Fruit fly (Drosophila melanogaster) whole organism, embryonic: ENCODE measurements around the gene CG9682.

Experiments
- B-H2 ChIP-seq: fragments of 200-800 bp; sonication (Bioruptor generic); optimal IDR thresholded peaks from 2 replicates; lab custom pipeline; 2018; ENCODE audit warnings: missing biosample characterization, mild to moderate bottlenecking, missing genetic modification characterization
- CG10267 ChIP-seq: fragments of 200-800 bp; sonication (Bioruptor generic); optimal IDR thresholded peaks from 2 replicates; lab custom pipeline; 2018; ENCODE audit warnings: missing biosample characterization, mild to moderate bottlenecking, missing genetic modification characterization, moderate library complexity
- CG10462 ChIP-seq: fragments of 200-800 bp; sonication (Bioruptor generic); optimal IDR thresholded peaks from 2 replicates; lab custom pipeline; 2016; ENCODE audit warnings: missing biosample characterization, missing genetic modification characterization
- CG12155 ChIP-seq: fragments of 200-800 bp; sonication (Bioruptor generic); optimal IDR thresholded peaks from 3 replicates; lab custom pipeline; 2016; ENCODE audit warnings: missing biosample characterization, missing genetic modification characterization
- CG12299 ChIP-seq: fragments of 200-800 bp; sonication (Bioruptor generic); optimal IDR thresholded peaks from 2 replicates; lab custom pipeline; 2018; ENCODE audit warnings: missing biosample characterization, mild to moderate bottlenecking, missing genetic modification characterization
- CG12769 ChIP-seq: fragments of 200-800 bp; sonication (Bioruptor generic); optimal IDR thresholded peaks from 2 replicates; lab custom pipeline; 2019; ENCODE audit warnings: missing biosample characterization, mild to moderate bottlenecking, missing genetic modification characterization, moderate library complexity
- CG13296 ChIP-seq: fragments of 200-800 bp; sonication (Bioruptor generic); optimal IDR thresholded peaks from 3 replicates; lab custom pipeline; 2018; ENCODE audit warnings: missing biosample characterization, mild to moderate bottlenecking, missing genetic modification characterization
- CG13775 ChIP-seq: fragments of 200-800 bp; sonication (Bioruptor generic); optimal IDR thresholded peaks from 3 replicates; lab custom pipeline; 2017; ENCODE audit warnings: missing biosample characterization, mild to moderate bottlenecking, missing genetic modification characterization
- CG13894 ChIP-seq: fragments of 200-800 bp; sonication (Bioruptor generic); optimal IDR thresholded peaks from 3 replicates; lab custom pipeline; 2018; ENCODE audit warnings: missing biosample characterization, mild to moderate bottlenecking, missing genetic modification characterization, moderate library complexity
- CG14965 ChIP-seq: fragments of 200-800 bp; sonication (Bioruptor generic); optimal IDR thresholded peaks from 2 replicates; lab custom pipeline; 2016; ENCODE audit warnings: missing biosample characterization, missing genetic modification characterization, borderline replicate concordance
- CG15269 ChIP-seq: fragments of 200-800 bp; sonication (Bioruptor generic); optimal IDR thresholded peaks from 2 replicates; lab custom pipeline; 2018; ENCODE audit warnings: missing biosample characterization, mild to moderate bottlenecking, missing genetic modification characterization, moderate library complexity
- CG17361 ChIP-seq: fragments of 200-800 bp; sonication (Bioruptor generic); IDR thresholded peaks from 3 replicates; pipeline ENCODE4 v1.3.6; 2022; ENCODE audit warnings: missing biosample characterization, missing genetic modification characterization
- CG17612 ChIP-seq: fragments of 200-800 bp; sonication (Bioruptor generic); IDR thresholded peaks from 2 replicates; pipeline ENCODE4 v1.3.6; 2022; ENCODE audit warnings: missing biosample characterization, missing genetic modification characterization
- CG17802 ChIP-seq: fragments of 200-800 bp; sonication (Bioruptor generic); optimal IDR thresholded peaks from 2 replicates; lab custom pipeline; 2018; ENCODE audit warnings: missing biosample characterization, mild to moderate bottlenecking, missing genetic modification characterization, moderate library complexity
- CG2202 ChIP-seq: fragments of 200-800 bp; sonication (Bioruptor generic); optimal IDR thresholded peaks from 2 replicates; lab custom pipeline; 2018; ENCODE audit warnings: missing biosample characterization, mild to moderate bottlenecking, missing genetic modification characterization
- CG2889 ChIP-seq: fragments of 200-800 bp; sonication (Bioruptor generic); IDR thresholded peaks from 3 replicates; pipeline ENCODE4 v1.3.6; 2022; ENCODE audit warnings: missing biosample characterization, missing genetic modification characterization
- CG3065 ChIP-seq: fragments of 200-800 bp; sonication (Bioruptor generic); optimal IDR thresholded peaks from 2 replicates; lab custom pipeline; 2016; ENCODE audit warnings: missing biosample characterization, missing genetic modification characterization
- CG33213 ChIP-seq: fragments of 200-800 bp; sonication (Bioruptor generic); optimal IDR thresholded peaks from 3 replicates; lab custom pipeline; 2016; ENCODE audit warnings: missing biosample characterization, missing genetic modification characterization
- CG34376 ChIP-seq: fragments of 200-800 bp; sonication (Bioruptor generic); optimal IDR thresholded peaks from 2 replicates; lab custom pipeline; 2018; ENCODE audit warnings: missing biosample characterization, mild to moderate bottlenecking, missing genetic modification characterization
- CG43689 ChIP-seq: fragments of 200-800 bp; sonication (Bioruptor generic); IDR thresholded peaks from 2 replicates; pipeline ENCODE4 v1.3.6; 2022; ENCODE audit warnings: missing biosample characterization, missing genetic modification characterization
- CG4404 ChIP-seq: fragments of 200-800 bp; sonication (Bioruptor generic); IDR thresholded peaks from 2 replicates; pipeline ENCODE4 v1.3.6; 2022; ENCODE audit warnings: missing biosample characterization, missing genetic modification characterization
- CG4617 ChIP-seq: fragments of 200-800 bp; sonication (Bioruptor generic); optimal IDR thresholded peaks from 3 replicates; lab custom pipeline; 2016; ENCODE audit warnings: missing biosample characterization, missing genetic modification characterization, borderline replicate concordance
- CG6654 ChIP-seq: fragments of 200-800 bp; sonication (Bioruptor generic); optimal IDR thresholded peaks from 2 replicates; lab custom pipeline; 2017; ENCODE audit warnings: missing biosample characterization, mild to moderate bottlenecking, missing genetic modification characterization
- CG7271 ChIP-seq: fragments of 200-800 bp; sonication (Bioruptor generic); optimal IDR thresholded peaks from 2 replicates; lab custom pipeline; 2018; ENCODE audit warnings: missing biosample characterization, mild to moderate bottlenecking, missing genetic modification characterization, moderate library complexity
- CG7839 ChIP-seq: fragments of 200-800 bp; sonication (Bioruptor generic); optimal IDR thresholded peaks from 3 replicates; lab custom pipeline; 2018; ENCODE audit warnings: missing biosample characterization, mild to moderate bottlenecking, missing genetic modification characterization, moderate library complexity
- CHES-1-like ChIP-seq: fragments of 200-800 bp; sonication (Bioruptor generic); optimal IDR thresholded peaks from 2 replicates; lab custom pipeline; 2016; ENCODE audit warnings: missing biosample characterization, missing genetic modification characterization
- CrebB ChIP-seq: fragments of 200-800 bp; sonication (Bioruptor generic); optimal IDR thresholded peaks from 3 replicates; lab custom pipeline; 2018; ENCODE audit warnings: missing biosample characterization, mild to moderate bottlenecking, missing genetic modification characterization
- D19A ChIP-seq: fragments of 200-800 bp; optimal IDR thresholded peaks from 3 replicates; lab custom pipeline; 2019; ENCODE audit warnings: missing biosample characterization, mild to moderate bottlenecking, missing genetic modification characterization, moderate library complexity
- Drgx ChIP-seq: fragments of 200-800 bp; sonication (Bioruptor generic); IDR thresholded peaks from 2 replicates; pipeline ENCODE4 v1.3.6; 2022; ENCODE audit warnings: missing biosample characterization, missing genetic modification characterization
- Fer1 ChIP-seq: fragments of 200-800 bp; sonication (Bioruptor generic); optimal IDR thresholded peaks from 2 replicates; lab custom pipeline; 2017; ENCODE audit warnings: missing biosample characterization, mild to moderate bottlenecking, missing genetic modification characterization
- Hr3 ChIP-seq: fragments of 200-800 bp; sonication (Bioruptor generic); optimal IDR thresholded peaks from 3 replicates; lab custom pipeline; 2016; ENCODE audit warnings: missing biosample characterization, missing genetic modification characterization
- Jarid2 ChIP-seq: fragments of 200-800 bp; sonication (Bioruptor generic); optimal IDR thresholded peaks from 3 replicates; lab custom pipeline; 2017; ENCODE audit warnings: mild to moderate bottlenecking, missing biosample characterization, missing genetic modification reagents, missing genetic modification characterization
- Lpt ChIP-seq: fragments of >200 bp; optimal IDR thresholded peaks from 2 replicates; lab custom pipeline; 2018; ENCODE audit warnings: missing biosample characterization, missing genetic modification characterization
- Nf-YC ChIP-seq: fragments of 200-800 bp; optimal IDR thresholded peaks from 3 replicates; lab custom pipeline; 2019; ENCODE audit warnings: missing biosample characterization, mild to moderate bottlenecking, missing genetic modification characterization, moderate library complexity
- Sry-δ ChIP-seq: fragments of 200-800 bp; sonication (Bioruptor generic); optimal IDR thresholded peaks from 2 replicates; lab custom pipeline; 2016; ENCODE audit warnings: missing biosample characterization, missing genetic modification characterization
- Tbp ChIP-seq: fragments of >200 bp; optimal IDR thresholded peaks from 2 replicates; lab custom pipeline; 2018; ENCODE audit warnings: missing biosample characterization, missing genetic modification characterization
- Vsx1 ChIP-seq: fragments of 200-800 bp; sonication (Bioruptor generic); optimal IDR thresholded peaks from 2 replicates; lab custom pipeline; 2017; ENCODE audit warnings: missing biosample characterization, mild to moderate bottlenecking, missing genetic modification characterization, missing genetic modification reagents
- az2 ChIP-seq: fragments of 200-800 bp; sonication (Bioruptor generic); optimal IDR thresholded peaks from 3 replicates; lab custom pipeline; 2016; ENCODE audit warnings: missing biosample characterization, missing genetic modification characterization
- chif ChIP-seq, 2 experiments: fragments of 200-800 bp; sonication (Bioruptor generic); optimal IDR thresholded peaks; 3 replicates each; lab custom pipeline; 2016; ENCODE audit warnings: missing biosample characterization in 2 of 2, missing genetic modification characterization in 2 of 2
- chinmo ChIP-seq: fragments of 200-800 bp; sonication (Bioruptor generic); IDR thresholded peaks from 4 replicates; pipeline ENCODE4 v1.3.6; 2022; ENCODE audit warnings: missing biosample characterization, missing genetic modification characterization; ENCODE audit not compliant: partially characterized antibody
- cwo ChIP-seq: fragments of 200-800 bp; sonication (Bioruptor generic); optimal IDR thresholded peaks from 3 replicates; lab custom pipeline; 2017; ENCODE audit warnings: missing biosample characterization, missing genetic modification characterization, mild to moderate bottlenecking, moderate library complexity, missing genetic modification reagents
- disco-r ChIP-seq: fragments of 200-800 bp; sonication (Bioruptor generic); optimal IDR thresholded peaks from 2 replicates; lab custom pipeline; 2016; ENCODE audit warnings: missing biosample characterization, missing genetic modification characterization
- dmrt99B ChIP-seq: fragments of 200-800 bp; sonication (Bioruptor generic); optimal IDR thresholded peaks from 2 replicates; lab custom pipeline; 2018; ENCODE audit warnings: missing biosample characterization, mild to moderate bottlenecking, missing genetic modification characterization, moderate library complexity
- hth ChIP-seq: fragments of >200 bp; optimal IDR thresholded peaks from 2 replicates; lab custom pipeline; 2017; ENCODE audit warnings: inconsistent platforms
- kah ChIP-seq: fragments of 200-800 bp; sonication (Bioruptor generic); optimal IDR thresholded peaks from 2 replicates; lab custom pipeline; 2018; ENCODE audit warnings: missing biosample characterization, mild to moderate bottlenecking, missing genetic modification characterization
- otp ChIP-seq: fragments of 200-800 bp; sonication (Bioruptor generic); IDR thresholded peaks from 3 replicates; pipeline ENCODE4, ENCODE4 v1.3.6; 2022; ENCODE audit warnings: missing biosample characterization, missing genetic modification characterization
- pfk ChIP-seq: fragments of 200-800 bp; sonication (Bioruptor generic); optimal IDR thresholded peaks from 2 replicates; lab custom pipeline; 2018; ENCODE audit warnings: missing biosample characterization, mild to moderate bottlenecking, missing genetic modification characterization, moderate library complexity
- pnt ChIP-seq: fragments of 200-800 bp; sonication (Bioruptor generic); optimal IDR thresholded peaks from 3 replicates; lab custom pipeline; 2016; ENCODE audit warnings: missing biosample characterization, missing genetic modification characterization
- ranshi ChIP-seq: fragments of 200-800 bp; sonication (Bioruptor generic); IDR thresholded peaks from 2 replicates; pipeline ENCODE4 v1.3.6; 2022; ENCODE audit warnings: missing biosample characterization, missing genetic modification characterization
- sqz ChIP-seq: fragments of 200-800 bp; sonication (Bioruptor generic); optimal IDR thresholded peaks from 3 replicates; lab custom pipeline; 2018; ENCODE audit warnings: missing biosample characterization, mild to moderate bottlenecking, missing genetic modification characterization
- wek ChIP-seq: fragments of 200-800 bp; sonication (Bioruptor generic); optimal IDR thresholded peaks from 3 replicates; lab custom pipeline; 2018; ENCODE audit warnings: missing biosample characterization, mild to moderate bottlenecking, missing genetic modification characterization, moderate library complexity

CG9682 gene

dm6 chr3R:30243262-30243815 is 7.4 kb upstream of the CG9682 start, which contains the start of gene CG9737 (continued):
- peak; percentile 74 for TF ChIP-seq CG12769
- TF ChIP-seq CG15269 (tag; lab: Kevin White, UChicago) = peak; percentile 68
- no peak for TF ChIP-seq CG17361 (GFP tag; lab: Robert Waterston, UW)
- TF ChIP-seq CG43689 (GFP tag; lab: Robert Waterston, UW) = no peak
- TF ChIP-seq CHES-1-like (GFP tag; lab: Kevin White, UChicago) = no peak
- no peak for TF ChIP-seq pfk
- no peak for TF ChIP-seq CG7839
- peak; percentile 61 for TF ChIP-seq CG13894 (tag; lab: Kevin White, UChicago)
- TF ChIP-seq B-H2 (GFP tag; lab: Kevin White, UChicago) = no peak
- TF ChIP-seq Fer1 = no peak
- TF ChIP-seq chinmo = peak; percentile 98
- TF ChIP-seq CG14965 (GFP tag; lab: Kevin White, UChicago) = no peak
- peak; percentile 74 for TF ChIP-seq Drgx (GFP tag; lab: Robert Waterston, UW)
- TF ChIP-seq CG33213 = no peak
- TF ChIP-seq CG4404 (GFP tag; lab: Robert Waterston, UW) = no peak
- TF ChIP-seq CG17802 = no peak
- no peak for TF ChIP-seq CG3065 (GFP tag; lab: Kevin White, UChicago)
- TF ChIP-seq pnt (GFP tag; lab: Kevin White, UChicago) = no peak
- no peak for TF ChIP-seq CG12299 (tag; lab: Kevin White, UChicago)
- TF ChIP-seq CG10267 (tag; lab: Kevin White, UChicago) = no peak
- TF ChIP-seq Hr3 (GFP tag; lab: Kevin White, UChicago) = no peak
- no peak for TF ChIP-seq Lpt (GFP tag; lab: Kevin White, UChicago)
- peak; percentile 6 for TF ChIP-seq CG13296 (GFP tag; lab: Kevin White, UChicago)
- TF ChIP-seq Sry-δ (GFP tag; lab: Kevin White, UChicago) = no peak
- no peak for TF ChIP-seq CG13775 (GFP tag; lab: Kevin White, UChicago)
- TF ChIP-seq Tbp = no peak
- TF ChIP-seq dmrt99B (tag; lab: Kevin White, UChicago) = no peak
- no peak for TF ChIP-seq disco-r (GFP tag; lab: Kevin White, UChicago)
- TF ChIP-seq CG4617 = no peak
- TF ChIP-seq CG2889 = no peak
- peak; percentile 2 for TF ChIP-seq Vsx1 (GFP tag; lab: Kevin White, UChicago)
- TF ChIP-seq ranshi (GFP tag; lab: Robert Waterston, UW) = no peak
- TF ChIP-seq Nf-YC (tag; lab: Kevin White, UChicago) = no peak
- TF ChIP-seq hth (lab: Kevin White, UChicago) = no peak
- no peak for TF ChIP-seq sqz (GFP tag; lab: Kevin White, UChicago)
- no peak for TF ChIP-seq CG12155 (GFP tag; lab: Kevin White, UChicago)
- no peak for TF ChIP-seq az2 (GFP tag; lab: Kevin White, UChicago)
- TF ChIP-seq chif (GFP tag; optimal IDR thresholded peaks at IDR 0.05; lab: Kevin White, UChicago) = no peak
- TF ChIP-seq CG17612 (GFP tag; lab: Robert Waterston, UW) = no peak
- no peak for TF ChIP-seq CG10462 (GFP tag; lab: Kevin White, UChicago)
- no peak for TF ChIP-seq CG6654 (GFP tag; lab: Kevin White, UChicago)
- TF ChIP-seq otp (GFP tag; lab: Robert Waterston, UW) = no peak
- peak; percentile 5 for TF ChIP-seq kah (GFP tag; lab: Kevin White, UChicago)
- no peak for TF ChIP-seq CG2202 (tag; lab: Kevin White, UChicago)
- TF ChIP-seq Jarid2 (GFP tag; lab: Kevin White, UChicago) = no peak
- no peak for TF ChIP-seq cwo
- no peak for TF ChIP-seq CG7271 (tag; lab: Kevin White, UChicago)
- TF ChIP-seq D19A (tag; lab: Kevin White, UChicago) = no peak
- no peak for TF ChIP-seq wek (GFP tag; lab: Kevin White, UChicago)
- TF ChIP-seq CG34376 (GFP tag; lab: Kevin White, UChicago) = peak; percentile 5
- peak; percentile 6 for TF ChIP-seq CrebB (tag; lab: Kevin White, UChicago)
